Fruit fly (Drosophila melanogaster) whole organism, embryonic: Measurements from ENCODE around the gene jhamt.

Experiments used
- Aef1 ChIP-seq: fragments of 200-800 bp; sonication (Bioruptor generic); IDR thresholded peaks from 3 replicates; pipeline ENCODE4 v1.3.6; 2022; ENCODE audit warnings: missing biosample characterization, missing genetic modification characterization
- Asciz ChIP-seq: fragments of 200-800 bp; sonication (Bioruptor generic); optimal IDR thresholded peaks from 2 replicates; lab custom pipeline; 2017; ENCODE audit warnings: missing biosample characterization, mild to moderate bottlenecking, missing genetic modification characterization, missing genetic modification reagents
- CG10267 ChIP-seq: fragments of 200-800 bp; sonication (Bioruptor generic); optimal IDR thresholded peaks from 2 replicates; lab custom pipeline; 2018; ENCODE audit warnings: missing biosample characterization, mild to moderate bottlenecking, missing genetic modification characterization, moderate library complexity
- CG11398 ChIP-seq: fragments of 200-800 bp; sonication (Bioruptor generic); optimal IDR thresholded peaks from 2 replicates; lab custom pipeline; 2016; ENCODE audit warnings: missing biosample characterization, missing genetic modification characterization
- CG12942 ChIP-seq: fragments of 200-800 bp; sonication (Bioruptor generic); optimal IDR thresholded peaks from 3 replicates; lab custom pipeline; 2016; ENCODE audit warnings: missing biosample characterization, missing genetic modification characterization
- CG14710 ChIP-seq: fragments of 200-800 bp; sonication (Bioruptor generic); optimal IDR thresholded peaks from 3 replicates; lab custom pipeline; 2019; ENCODE audit warnings: missing biosample characterization, mild to moderate bottlenecking, missing genetic modification characterization, moderate library complexity
- CG15479 ChIP-seq: fragments of 200-800 bp; sonication (Bioruptor generic); optimal IDR thresholded peaks from 3 replicates; lab custom pipeline; 2019; ENCODE audit warnings: missing biosample characterization, mild to moderate bottlenecking, missing genetic modification characterization, moderate library complexity
- CG1647 ChIP-seq: fragments of 200-800 bp; sonication (Bioruptor generic); optimal IDR thresholded peaks from 3 replicates; lab custom pipeline; 2016; ENCODE audit warnings: missing biosample characterization, missing genetic modification characterization
- CG17186 ChIP-seq: fragments of 200-800 bp; sonication (Bioruptor generic); optimal IDR thresholded peaks from 3 replicates; lab custom pipeline; 2017; ENCODE audit warnings: missing biosample characterization, missing genetic modification reagents, missing genetic modification characterization
- CG17829 ChIP-seq: fragments of 200-800 bp; optimal IDR thresholded peaks from 2 replicates; lab custom pipeline; 2019; ENCODE audit warnings: missing biosample characterization, mild to moderate bottlenecking, missing genetic modification characterization, moderate library complexity
- CG2678 ChIP-seq: fragments of 200-800 bp; sonication (Bioruptor generic); optimal IDR thresholded peaks from 3 replicates; lab custom pipeline; 2019; ENCODE audit warnings: missing biosample characterization, mild to moderate bottlenecking, missing genetic modification characterization, moderate library complexity
- CG34224 ChIP-seq: fragments of 200-800 bp; sonication (Bioruptor generic); IDR thresholded peaks from 3 replicates; pipeline ENCODE4 v1.3.6; 2022; ENCODE audit warnings: missing biosample characterization, missing genetic modification characterization; ENCODE audit not compliant: partially characterized antibody
- CG3995 ChIP-seq: fragments of 200-800 bp; sonication (Bioruptor generic); optimal IDR thresholded peaks from 3 replicates; lab custom pipeline; 2016; ENCODE audit warnings: missing biosample characterization, missing genetic modification characterization
- CG5953 ChIP-seq: fragments of 200-800 bp; sonication (Bioruptor generic); IDR thresholded peaks from 2 replicates; pipeline ENCODE4 v1.3.6; 2022; ENCODE audit warnings: missing biosample characterization, missing genetic modification characterization
- CG6683 ChIP-seq: fragments of 200-800 bp; sonication (Bioruptor generic); optimal IDR thresholded peaks from 2 replicates; lab custom pipeline; 2017; ENCODE audit warnings: missing biosample characterization, mild to moderate bottlenecking, missing genetic modification characterization, missing genetic modification reagents
- CG8359 ChIP-seq: fragments of 200-800 bp; sonication (Bioruptor generic); optimal IDR thresholded peaks from 2 replicates; lab custom pipeline; 2017; ENCODE audit warnings: missing biosample characterization, mild to moderate bottlenecking, missing genetic modification characterization, borderline replicate concordance
- CG9609 ChIP-seq: fragments of 200-800 bp; sonication (Bioruptor generic); optimal IDR thresholded peaks from 3 replicates; lab custom pipeline; 2016; ENCODE audit warnings: missing biosample characterization, missing genetic modification characterization
- CHES-1-like ChIP-seq: fragments of 200-800 bp; sonication (Bioruptor generic); optimal IDR thresholded peaks from 2 replicates; lab custom pipeline; 2016; ENCODE audit warnings: missing biosample characterization, missing genetic modification characterization
- Camta ChIP-seq: fragments of 200-800 bp; sonication (Bioruptor generic); optimal IDR thresholded peaks from 2 replicates; lab custom pipeline; 2016; ENCODE audit warnings: missing biosample characterization, missing genetic modification characterization
- D19A ChIP-seq: fragments of 200-800 bp; optimal IDR thresholded peaks from 3 replicates; lab custom pipeline; 2019; ENCODE audit warnings: missing biosample characterization, mild to moderate bottlenecking, missing genetic modification characterization, moderate library complexity
- D19B ChIP-seq: fragments of 200-800 bp; sonication (Bioruptor generic); optimal IDR thresholded peaks from 2 replicates; lab custom pipeline; 2017; ENCODE audit warnings: missing biosample characterization, mild to moderate bottlenecking, missing genetic modification characterization
- Dfd ChIP-seq, 2 experiments: fragments of >200 bp; optimal IDR thresholded peaks; 2 replicates each; lab custom pipeline; 2017; ENCODE audit warnings: missing biosample characterization in 2 of 2, missing genetic modification characterization in 2 of 2
- Dp ChIP-seq: fragments of 200-800 bp; sonication (Bioruptor generic); optimal IDR thresholded peaks from 2 replicates; lab custom pipeline; 2018; ENCODE audit warnings: missing biosample characterization, mild to moderate bottlenecking, missing genetic modification characterization, moderate library complexity
- E2f2 ChIP-seq: fragments of 200-800 bp; sonication (Bioruptor generic); IDR thresholded peaks from 2 replicates; pipeline ENCODE4 v1.3.6; 2022; ENCODE audit warnings: missing biosample characterization, missing genetic modification characterization
- Elba2 ChIP-seq: fragments of 200-800 bp; sonication (Bioruptor generic); optimal IDR thresholded peaks from 3 replicates; lab custom pipeline; 2016; ENCODE audit warnings: missing biosample characterization, missing genetic modification characterization
- HHEX ChIP-seq: fragments of 200-800 bp; sonication (Bioruptor generic); optimal IDR thresholded peaks from 3 replicates; lab custom pipeline; 2017; ENCODE audit warnings: missing biosample characterization, mild to moderate bottlenecking, missing genetic modification characterization, missing genetic modification reagents
- MBD-R2 ChIP-seq: fragments of 200-800 bp; sonication (Bioruptor generic); IDR thresholded peaks from 2 replicates; pipeline ENCODE4 v1.3.6; 2022; ENCODE audit warnings: missing biosample characterization, missing genetic modification characterization
- Mad ChIP-seq: fragments of 200-800 bp; sonication (Bioruptor generic); optimal IDR thresholded peaks from 2 replicates; lab custom pipeline; 2016; ENCODE audit warnings: missing biosample characterization, missing genetic modification characterization
- Mes4 ChIP-seq: fragments of 200-800 bp; sonication (Bioruptor generic); optimal IDR thresholded peaks from 2 replicates; lab custom pipeline; 2016; ENCODE audit warnings: missing biosample characterization, missing genetic modification characterization
- NFAT ChIP-seq: fragments of 200-800 bp; sonication (Bioruptor generic); IDR thresholded peaks from 2 replicates; pipeline ENCODE4 v1.3.6; 2022; ENCODE audit warnings: missing biosample characterization, missing genetic modification characterization
- Sox100B ChIP-seq: fragments of 200-800 bp; sonication (Bioruptor generic); optimal IDR thresholded peaks from 3 replicates; lab custom pipeline; 2018; ENCODE audit warnings: missing biosample characterization, mild to moderate bottlenecking, missing genetic modification characterization
- Tbp ChIP-seq: fragments of >200 bp; optimal IDR thresholded peaks from 2 replicates; lab custom pipeline; 2018; ENCODE audit warnings: missing biosample characterization, missing genetic modification characterization
- Xbp1 ChIP-seq: fragments of 200-800 bp; sonication (Bioruptor generic); optimal IDR thresholded peaks from 3 replicates; lab custom pipeline; 2016; ENCODE audit warnings: missing biosample characterization, mild to moderate bottlenecking, missing genetic modification characterization
- cg ChIP-seq: fragments of 200-800 bp; sonication (Bioruptor generic); optimal IDR thresholded peaks from 3 replicates; lab custom pipeline; 2019; ENCODE audit warnings: missing biosample characterization, mild to moderate bottlenecking, missing genetic modification characterization, moderate library complexity
- dati ChIP-seq: fragments of 200-800 bp; sonication (Bioruptor generic); IDR thresholded peaks from 2 replicates; pipeline ENCODE4 v1.3.6; 2022; ENCODE audit warnings: missing biosample characterization, missing genetic modification characterization
- eyg ChIP-seq: fragments of 200-800 bp; sonication (Bioruptor generic); optimal IDR thresholded peaks from 3 replicates; lab custom pipeline; 2016; ENCODE audit warnings: missing biosample characterization, missing genetic modification characterization
- fru ChIP-seq: fragments of >200 bp; optimal IDR thresholded peaks from 2 replicates; lab custom pipeline; 2017
- gfzf ChIP-seq: fragments of 200-800 bp; sonication (Bioruptor generic); optimal IDR thresholded peaks from 2 replicates; lab custom pipeline; 2016; ENCODE audit warnings: missing biosample characterization, mild to moderate bottlenecking, missing genetic modification characterization, moderate library complexity
- gro ChIP-seq: fragments of 200-800 bp; sonication (Bioruptor generic); optimal IDR thresholded peaks from 2 replicates; lab custom pipeline; 2016; ENCODE audit warnings: missing biosample characterization, missing genetic modification characterization
- row ChIP-seq: fragments of 200-800 bp; sonication (Bioruptor generic); IDR thresholded peaks from 3 replicates; pipeline ENCODE4 v1.3.6; 2022; ENCODE audit warnings: missing biosample characterization, missing genetic modification characterization
- sens ChIP-seq: fragments of 200-800 bp; sonication (Bioruptor generic); peaks from one replicate; lab custom pipeline; 2016; ENCODE audit warnings: missing biosample characterization, missing genetic modification characterization
- sna ChIP-seq: fragments of 200-800 bp; sonication (Bioruptor generic); IDR thresholded peaks from 2 replicates; pipeline ENCODE4 v1.3.6; 2022; ENCODE audit warnings: missing biosample characterization, missing genetic modification characterization; ENCODE audit not compliant: partially characterized antibody
- sqz ChIP-seq: fragments of 200-800 bp; sonication (Bioruptor generic); optimal IDR thresholded peaks from 3 replicates; lab custom pipeline; 2018; ENCODE audit warnings: missing biosample characterization, mild to moderate bottlenecking, missing genetic modification characterization
- stwl ChIP-seq: fragments of 200-800 bp; sonication (Bioruptor generic); optimal IDR thresholded peaks from 3 replicates; lab custom pipeline; 2018; ENCODE audit warnings: missing biosample characterization, mild to moderate bottlenecking, missing genetic modification characterization, moderate library complexity
- tio ChIP-seq: fragments of 200-800 bp; sonication (Bioruptor generic); optimal IDR thresholded peaks from 2 replicates; lab custom pipeline; 2017; ENCODE audit warnings: missing biosample characterization, missing genetic modification characterization, inconsistent platforms
- tll ChIP-seq, 2 experiments: fragments of 200-800 bp in 1 of 2; fragments of >200 bp in 1 of 2; sonication (Bioruptor generic) in 1 of 2; optimal IDR thresholded peaks; 2 replicates each; lab custom pipeline; 2017 to 2019; ENCODE audit warnings: missing biosample characterization in 2 of 2, missing genetic modification characterization in 2 of 2, mild to moderate bottlenecking in 1 of 2, moderate library complexity in 1 of 2
- trem ChIP-seq: fragments of 200-800 bp; optimal IDR thresholded peaks from 3 replicates; lab custom pipeline; 2019; ENCODE audit warnings: missing biosample characterization, mild to moderate bottlenecking, missing genetic modification characterization, moderate library complexity
- unc-4 ChIP-seq: fragments of 200-800 bp; sonication (Bioruptor generic); IDR thresholded peaks from 2 replicates; pipeline ENCODE4 v1.3.6; 2022; ENCODE audit warnings: missing biosample characterization, missing genetic modification characterization; ENCODE audit not compliant: partially characterized antibody
- zen2 ChIP-seq: fragments of 200-800 bp; sonication (Bioruptor generic); IDR thresholded peaks from 3 replicates; pipeline ENCODE4 v1.3.6; 2022; ENCODE audit warnings: missing biosample characterization, missing genetic modification characterization; ENCODE audit not compliant: partially characterized antibody

The jhamt gene

dm6 chr2L:16325515-16326257 lies 40.0 kb upstream of the jhamt start, which contains the start of gene cact (continued):
- TF ChIP-seq unc-4 (GFP tag; lab: Robert Waterston, UW) (peak; percentile 63), NFAT (peak; percentile 87), cg (GFP tag; lab: Kevin White, UChicago) (peak; percentile 84), sens (GFP tag; lab: Kevin White, UChicago) (peak; percentile 99), gfzf (GFP tag; lab: Kevin White, UChicago) (peak; percentile 46), Dfd (GFP tag; optimal IDR thresholded peaks at IDR 0.05; lab: Kevin White, UChicago) (no peak), CG8359 (GFP tag; lab: Kevin White, UChicago) (peak; percentile 60), dati (no peak; the same call in 1 of the 2 replicates), sna (peak; percentile 73; the same call in 1 of the 2 replicates), Sox100B (GFP tag; lab: Kevin White, UChicago) (peak; percentile 77), CHES-1-like (GFP tag; lab: Kevin White, UChicago) (peak; percentile 96), Mad (GFP tag; lab: Kevin White, UChicago) (peak; percentile 94), D19B (GFP tag; lab: Kevin White, UChicago) (peak; percentile 80), eyg (GFP tag; lab: Kevin White, UChicago) (peak; percentile 89), CG14710 (tag; lab: Kevin White, UChicago) (peak; percentile 96), D19A (tag; lab: Kevin White, UChicago) (peak; percentile 88), HHEX (peak; percentile 89), CG12942 (peak; percentile 90), gro (peak; percentile 95), Tbp (GFP tag; lab: Kevin White, UChicago) (no peak), Camta (GFP tag; lab: Kevin White, UChicago) (peak; percentile 87), CG2678 (tag; lab: Kevin White, UChicago) (peak; percentile 93), Xbp1 (peak; percentile 96), CG3995 (GFP tag; lab: Kevin White, UChicago) (peak; percentile 56), Aef1 (peak; percentile 95), CG11398 (GFP tag; lab: Kevin White, UChicago) (peak; percentile 91)

DNA sequence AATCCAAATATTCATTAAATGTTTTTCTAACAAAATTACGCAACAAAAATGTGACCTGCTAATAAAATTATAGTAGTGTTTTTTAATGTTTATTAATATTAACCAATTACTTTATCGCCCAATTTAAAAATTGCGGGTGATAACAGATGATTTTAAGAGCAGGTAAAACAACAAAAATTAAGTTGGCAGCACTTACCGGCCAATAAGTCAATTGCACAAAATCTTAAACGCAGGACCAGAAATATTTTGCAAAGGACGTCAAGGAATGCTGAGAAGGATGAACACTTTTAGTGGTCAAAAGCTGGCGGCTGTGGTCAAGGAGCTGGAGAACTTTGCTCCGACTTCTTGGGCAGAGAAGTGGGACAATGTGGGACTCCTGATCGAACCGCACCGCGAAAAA lies 38.8 kb upstream of the jhamt start, which contains the start of gene CG4278:
TSS of gene CG4278 (plus strand) at position 178 of the 400 bp plus-strand sequence.
- TF ChIP-seq tll (GFP tag; optimal IDR thresholded peaks at IDR 0.05; lab: Kevin White, UChicago) (peak in 1 of 2 experiments; percentile 55), CG10267 (tag; lab: Kevin White, UChicago) (peak; percentile 10), fru (lab: Kevin White, UChicago) (no peak), trem (peak; percentile 99), CG17186 (GFP tag; lab: Kevin White, UChicago) (peak; percentile 2), zen2 (GFP tag; lab: Robert Waterston, UW) (no peak), CG15479 (GFP tag; lab: Kevin White, UChicago) (peak; percentile 51), E2f2 (peak; percentile 89), MBD-R2 (peak; percentile 81), CG1647 (GFP tag; lab: Kevin White, UChicago) (no peak), CG34224 (GFP tag; lab: Robert Waterston, UW) (no peak), Asciz (GFP tag; lab: Kevin White, UChicago) (no peak), Elba2 (GFP tag; lab: Kevin White, UChicago) (peak; percentile 95), CG6683 (GFP tag; lab: Kevin White, UChicago) (no peak), stwl (peak; percentile 45), CG17829 (tag; lab: Kevin White, UChicago) (no peak), CG5953 (GFP tag; lab: Robert Waterston, UW) (no peak), sqz (GFP tag; lab: Kevin White, UChicago) (no peak), Mes4 (GFP tag; lab: Kevin White, UChicago) (no peak), tio (GFP tag; lab: Kevin White, UChicago) (no peak), HHEX (no peak), row (GFP tag; lab: Robert Waterston, UW) (no peak), CG14710 (tag; lab: Kevin White, UChicago) (peak; percentile 29), Dp (GFP tag; lab: Kevin White, UChicago) (peak; percentile 87), CG9609 (GFP tag; lab: Kevin White, UChicago) (no peak)
